Worm (Caenorhabditis elegans) whole organism, midembryonic: Measurements from ENCODE around the gene sri-24.

ENCODE experiments used
- cog-1 ChIP-seq: sonication (generic microtip); optimal IDR thresholded peaks from 2 replicates; lab custom pipeline; 2016; ENCODE audit warnings: missing genetic modification characterization, missing compliant biosample characterization
- flt-1 ChIP-seq: fragments of 200-800 bp; sonication (Bioruptor generic); IDR thresholded peaks from 2 replicates; pipeline ENCODE4 v1.3.6; 2022; ENCODE audit warnings: missing genetic modification characterization, missing compliant biosample characterization
- tab-1 ChIP-seq: fragments of 200-800 bp; sonication (Bioruptor generic); IDR thresholded peaks from 2 replicates; pipeline ENCODE4 v1.3.6; 2022; ENCODE audit warnings: missing genetic modification characterization, missing compliant biosample characterization
- ztf-23 ChIP-seq: fragments of 200-800 bp; sonication (Bioruptor generic); IDR thresholded peaks from 2 replicates; pipeline ENCODE4 v1.3.6; 2022; ENCODE audit warnings: missing genetic modification reagents, missing genetic modification characterization, missing compliant biosample characterization
- ztf-29 ChIP-seq: fragments of 200-800 bp; sonication (Bioruptor generic); IDR thresholded peaks from 2 replicates; pipeline ENCODE4 v1.3.6; 2022; ENCODE audit warnings: missing genetic modification reagents, missing genetic modification characterization, missing compliant biosample characterization

DNA sequence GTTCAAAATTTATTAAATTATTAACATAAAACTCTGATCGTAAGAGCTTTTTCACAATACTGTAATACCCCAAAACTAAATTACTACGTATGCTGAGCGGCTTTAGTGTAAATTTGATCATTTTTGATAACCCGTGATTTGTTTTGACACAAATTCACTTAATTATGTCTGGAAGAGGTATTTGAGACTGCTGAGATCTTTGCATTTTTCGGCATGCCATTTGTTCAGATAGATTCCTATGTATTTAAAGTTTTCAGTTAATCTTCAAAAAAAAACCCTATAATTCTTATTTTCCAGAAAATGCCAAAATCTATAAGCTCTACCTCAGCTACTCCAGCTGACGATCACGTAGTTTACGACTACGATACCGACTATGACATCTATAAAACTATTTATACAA, 18.3 kb downstream of the sri-24 start, which contains the start of gene srw-15:
- TF ChIP-seq tab-1 (GFP tag; lab: Robert Waterston, UW) (no peak), ztf-29 (GFP tag; lab: Robert Waterston, UW) (no peak), flt-1 (GFP tag; lab: Robert Waterston, UW) (no peak), ztf-23 (no peak), cog-1 (no peak)
